Fruit fly (Drosophila melanogaster) whole organism, pupa: ENCODE data around the gene CG13083.

Experiments
- CG10348 ChIP-seq: fragments of 200-800 bp; sonication (Bioruptor generic); IDR thresholded peaks from 2 replicates; pipeline ENCODE4 v1.3.6; 2022; ENCODE audit warnings: missing biosample characterization, missing genetic modification characterization
- EcR ChIP-seq: fragments of 200-800 bp; sonication (Bioruptor generic); optimal IDR thresholded peaks from 3 replicates; lab custom pipeline; 2019; ENCODE audit warnings: missing biosample characterization, missing genetic modification characterization, mild to moderate bottlenecking, moderate library complexity, missing genetic modification reagents
- Pif1A ChIP-seq: fragments of 200-800 bp; sonication (Bioruptor generic); optimal IDR thresholded peaks from 3 replicates; lab custom pipeline; 2016; ENCODE audit warnings: missing biosample characterization, missing genetic modification characterization

- TF ChIP-seq EcR (GFP tag; lab: Kevin White, UChicago) (peak; percentile 19), Pif1A (GFP tag; lab: Kevin White, UChicago) (no peak), CG10348 (GFP tag; lab: Robert Waterston, UW) (no peak)
Measured at dm6 chr2L:19492934-19493686, 5.8 kb downstream of the CG13083 start, which contains the start of the genes swm and Ctu2.
